Fruit fly (Drosophila melanogaster) whole organism, adult: ENCODE results near the gene ND-MNLL.

Source experiments
- CG11617 ChIP-seq: fragments of 200-800 bp; sonication (Bioruptor generic); optimal IDR thresholded peaks from 2 replicates; lab custom pipeline; 2017; ENCODE audit warnings: mild to moderate bottlenecking, missing biosample characterization, missing genetic modification reagents, missing genetic modification characterization
- CG12768 ChIP-seq: fragments of 200-800 bp; sonication (Bioruptor generic); optimal IDR thresholded peaks from 2 replicates; lab custom pipeline; 2017; ENCODE audit warnings: missing biosample characterization, missing genetic modification characterization, mild to moderate bottlenecking, moderate library complexity, missing genetic modification reagents
- CG14711 ChIP-seq: fragments of 200-800 bp; sonication (Bioruptor generic); optimal IDR thresholded peaks from 2 replicates; lab custom pipeline; 2018; ENCODE audit warnings: missing biosample characterization, mild to moderate bottlenecking, missing genetic modification characterization, moderate library complexity
- CG1620 ChIP-seq: fragments of 200-800 bp; sonication (Bioruptor generic); optimal IDR thresholded peaks from 2 replicates; lab custom pipeline; 2016; ENCODE audit warnings: missing biosample characterization, missing genetic modification characterization
- CG33017 ChIP-seq: fragments of 200-800 bp; sonication (Bioruptor generic); optimal IDR thresholded peaks from 2 replicates; lab custom pipeline; 2018; ENCODE audit warnings: missing biosample characterization, mild to moderate bottlenecking, missing genetic modification characterization, moderate library complexity
- CG5204 ChIP-seq: fragments of 200-800 bp; sonication (Bioruptor generic); optimal IDR thresholded peaks from 2 replicates; lab custom pipeline; 2016; ENCODE audit warnings: missing biosample characterization, missing genetic modification characterization
- CG7045 ChIP-seq: fragments of 200-800 bp; sonication (Bioruptor generic); optimal IDR thresholded peaks from 2 replicates; lab custom pipeline; 2017; ENCODE audit warnings: missing biosample characterization, mild to moderate bottlenecking, missing genetic modification characterization
- CG7101 ChIP-seq: fragments of 200-800 bp; sonication (Bioruptor generic); optimal IDR thresholded peaks from 2 replicates; lab custom pipeline; 2018; ENCODE audit warnings: missing biosample characterization, mild to moderate bottlenecking, missing genetic modification characterization, moderate library complexity
- Clk ChIP-seq: fragments of 200-800 bp; sonication (Bioruptor generic); optimal IDR thresholded peaks from 2 replicates; lab custom pipeline; 2017; ENCODE audit warnings: missing biosample characterization, missing genetic modification characterization
- Crg-1 ChIP-seq: fragments of 200-800 bp; sonication (Bioruptor generic); optimal IDR thresholded peaks from 2 replicates; lab custom pipeline; 2016; ENCODE audit warnings: missing biosample characterization, missing genetic modification characterization
- Hr96 ChIP-seq: fragments of 200-800 bp; sonication (Bioruptor generic); optimal IDR thresholded peaks from 2 replicates; lab custom pipeline; 2016; ENCODE audit warnings: missing biosample characterization, missing genetic modification characterization
- Mnt ChIP-seq: fragments of 200-800 bp; sonication (Bioruptor generic); optimal IDR thresholded peaks from 2 replicates; lab custom pipeline; 2016; ENCODE audit warnings: missing biosample characterization, mild to moderate bottlenecking, missing genetic modification characterization
- bab1 ChIP-seq: fragments of 200-800 bp; sonication (Bioruptor generic); optimal IDR thresholded peaks from 3 replicates; lab custom pipeline; 2019; ENCODE audit warnings: missing biosample characterization, mild to moderate bottlenecking, missing genetic modification characterization, moderate library complexity
- cic ChIP-seq: fragments of 200-800 bp; sonication (Bioruptor generic); optimal IDR thresholded peaks from 2 replicates; lab custom pipeline; 2017; ENCODE audit warnings: missing biosample characterization, mild to moderate bottlenecking, missing genetic modification characterization, moderate library complexity
- cnc ChIP-seq, 2 experiments: fragments of >200 bp; optimal IDR thresholded peaks; 2 replicates each; lab custom pipeline; 2017
- kay ChIP-seq: fragments of 200-800 bp; sonication (Bioruptor generic); peaks from one replicate; lab custom pipeline; 2016; ENCODE audit warnings: missing biosample characterization, missing genetic modification characterization, borderline replicate concordance
- ovo ChIP-seq: fragments of 200-800 bp; sonication (Bioruptor generic); optimal IDR thresholded peaks from 2 replicates; lab custom pipeline; 2016; ENCODE audit warnings: missing biosample characterization, missing genetic modification characterization
- pad ChIP-seq: fragments of 200-800 bp; sonication (Bioruptor generic); optimal IDR thresholded peaks from 3 replicates; lab custom pipeline; 2017; ENCODE audit warnings: missing biosample characterization, missing genetic modification characterization, mild to moderate bottlenecking, moderate library complexity, missing genetic modification reagents
- tj ChIP-seq: fragments of 200-800 bp; sonication (Bioruptor generic); optimal IDR thresholded peaks from 3 replicates; lab custom pipeline; 2017; ENCODE audit warnings: missing biosample characterization, mild to moderate bottlenecking, missing genetic modification characterization, moderate library complexity
- toe ChIP-seq: fragments of 200-800 bp; sonication (Bioruptor generic); optimal IDR thresholded peaks from 2 replicates; lab custom pipeline; 2016; ENCODE audit warnings: missing biosample characterization, missing genetic modification characterization

Gene ND-MNLL

dm6 chrX:7893411-7894122 lies at the start of gene ND-MNLL, which contains the start of the genes CG45089 and p115:
Gene ND-MNLL (minus strand): TSS chrX:7893798.
Gene CG45089 (minus strand): TSS chrX:7893798.
Gene p115 (plus strand): TSS chrX:7894031.
- TF ChIP-seq CG33017 (tag; lab: Kevin White, UChicago): no peak
- no peak for TF ChIP-seq kay (GFP tag; lab: Kevin White, UChicago)
- TF ChIP-seq toe (GFP tag; lab: Kevin White, UChicago): peak; percentile 55
- TF ChIP-seq Hr96 (GFP tag; lab: Kevin White, UChicago): peak; percentile 32
- TF ChIP-seq CG7101: peak; percentile 76
- peak; percentile 80 for TF ChIP-seq bab1 (GFP tag; lab: Kevin White, UChicago)
- TF ChIP-seq CG12768 (GFP tag; lab: Kevin White, UChicago): no peak
- TF ChIP-seq CG1620: peak; percentile 81
- TF ChIP-seq CG11617 (GFP tag; lab: Kevin White, UChicago): peak; percentile 67
- TF ChIP-seq ovo (GFP tag; lab: Kevin White, UChicago): peak; percentile 42
- TF ChIP-seq CG5204 (GFP tag; lab: Kevin White, UChicago): peak; percentile 40
- TF ChIP-seq Crg-1 (GFP tag; lab: Kevin White, UChicago): peak; percentile 44
- no peak for TF ChIP-seq cnc (optimal IDR thresholded peaks at IDR 0.05; lab: Kevin White, UChicago)
- no peak for TF ChIP-seq cic
- TF ChIP-seq pad (GFP tag; lab: Kevin White, UChicago): peak; percentile 46
- TF ChIP-seq CG14711 (tag; lab: Kevin White, UChicago): peak; percentile 96
- peak; percentile 75 for TF ChIP-seq Mnt (GFP tag; lab: Kevin White, UChicago)
- peak; percentile 61 for TF ChIP-seq tj (GFP tag; lab: Kevin White, UChicago)
- TF ChIP-seq CG7045 (GFP tag; lab: Kevin White, UChicago): peak; percentile 11
- no peak for TF ChIP-seq Clk

- TF ChIP-seq ovo (GFP tag; lab: Kevin White, UChicago) (peak; percentile 100), Hr96 (GFP tag; lab: Kevin White, UChicago) (no peak), CG7045 (GFP tag; lab: Kevin White, UChicago) (no peak), CG7101 (no peak), pad (GFP tag; lab: Kevin White, UChicago) (peak; percentile 38), CG33017 (tag; lab: Kevin White, UChicago) (no peak), cic (no peak), CG1620 (no peak), cnc (optimal IDR thresholded peaks at IDR 0.05; lab: Kevin White, UChicago) (no peak), CG5204 (GFP tag; lab: Kevin White, UChicago) (peak; percentile 14), Crg-1 (GFP tag; lab: Kevin White, UChicago) (peak; percentile 33), toe (GFP tag; lab: Kevin White, UChicago) (no peak), kay (GFP tag; lab: Kevin White, UChicago) (no peak), CG11617 (GFP tag; lab: Kevin White, UChicago) (no peak), tj (GFP tag; lab: Kevin White, UChicago) (no peak), Mnt (GFP tag; lab: Kevin White, UChicago) (no peak), bab1 (GFP tag; lab: Kevin White, UChicago) (no peak), CG14711 (tag; lab: Kevin White, UChicago) (no peak), CG12768 (GFP tag; lab: Kevin White, UChicago) (no peak), Clk (no peak)
Measured at dm6 chrX:7938482-7938804, 44.8 kb upstream of the ND-MNLL start.

dm6 chrX:7937588-7938481 lies 44.2 kb upstream of the ND-MNLL start:
- TF ChIP-seq Crg-1 (GFP tag; lab: Kevin White, UChicago): peak; percentile 79
- TF ChIP-seq cnc (optimal IDR thresholded peaks at IDR 0.05; lab: Kevin White, UChicago): no peak
- peak; percentile 92 for TF ChIP-seq CG11617 (GFP tag; lab: Kevin White, UChicago)
- peak; percentile 73 for TF ChIP-seq CG12768 (GFP tag; lab: Kevin White, UChicago)
- peak; percentile 86 for TF ChIP-seq CG7045 (GFP tag; lab: Kevin White, UChicago)
- TF ChIP-seq bab1 (GFP tag; lab: Kevin White, UChicago): peak; percentile 64
- peak; percentile 85 for TF ChIP-seq tj (GFP tag; lab: Kevin White, UChicago)
- peak; percentile 50 for TF ChIP-seq CG14711 (tag; lab: Kevin White, UChicago)
- no peak for TF ChIP-seq CG33017 (tag; lab: Kevin White, UChicago)
- TF ChIP-seq kay (GFP tag; lab: Kevin White, UChicago): no peak
- TF ChIP-seq CG1620: peak; percentile 79
- peak; percentile 69 for TF ChIP-seq Mnt (GFP tag; lab: Kevin White, UChicago)
- TF ChIP-seq toe (GFP tag; lab: Kevin White, UChicago): peak; percentile 60
- TF ChIP-seq Clk: peak; percentile 71
- no peak for TF ChIP-seq ovo (GFP tag; lab: Kevin White, UChicago)
- TF ChIP-seq Hr96 (GFP tag; lab: Kevin White, UChicago): peak; percentile 94
- TF ChIP-seq cic: no peak
- peak; percentile 89 for TF ChIP-seq pad (GFP tag; lab: Kevin White, UChicago)
- TF ChIP-seq CG7101: peak; percentile 75
- peak; percentile 83 for TF ChIP-seq CG5204 (GFP tag; lab: Kevin White, UChicago)

- TF ChIP-seq CG7101: peak; percentile 7
- TF ChIP-seq CG12768 (GFP tag; lab: Kevin White, UChicago): no peak
- no peak for TF ChIP-seq CG7045 (GFP tag; lab: Kevin White, UChicago)
- peak; percentile 48 for TF ChIP-seq CG1620
- no peak for TF ChIP-seq kay (GFP tag; lab: Kevin White, UChicago)
- TF ChIP-seq Hr96 (GFP tag; lab: Kevin White, UChicago): no peak
- TF ChIP-seq CG33017 (tag; lab: Kevin White, UChicago): no peak
- peak; percentile 76 for TF ChIP-seq Mnt (GFP tag; lab: Kevin White, UChicago)
- no peak for TF ChIP-seq ovo (GFP tag; lab: Kevin White, UChicago)
- peak; percentile 8 for TF ChIP-seq bab1 (GFP tag; lab: Kevin White, UChicago)
- no peak for TF ChIP-seq cnc (optimal IDR thresholded peaks at IDR 0.05; lab: Kevin White, UChicago)
- TF ChIP-seq CG5204 (GFP tag; lab: Kevin White, UChicago): no peak
- no peak for TF ChIP-seq CG14711 (tag; lab: Kevin White, UChicago)
- TF ChIP-seq pad (GFP tag; lab: Kevin White, UChicago): peak; percentile 49
- peak; percentile 47 for TF ChIP-seq cic
- no peak for TF ChIP-seq Clk
- no peak for TF ChIP-seq toe (GFP tag; lab: Kevin White, UChicago)
- peak; percentile 25 for TF ChIP-seq Crg-1 (GFP tag; lab: Kevin White, UChicago)
- peak; percentile 27 for TF ChIP-seq tj (GFP tag; lab: Kevin White, UChicago)
- TF ChIP-seq CG11617 (GFP tag; lab: Kevin White, UChicago): peak; percentile 66
Measured at dm6 chrX:7935798-7936572, 42.4 kb upstream of the ND-MNLL start, which contains the start of gene Ubr3. Gene Ubr3 (plus strand): TSS chrX:7935896.
